Worm (Caenorhabditis elegans): Measurements from ENCODE around the gene ucr-2.3.

- no peak for TF ChIP-seq alr-1 (tag; optimal IDR thresholded peaks at IDR 0.05)
- no peak for TF ChIP-seq nhr-10 (tag; optimal IDR thresholded peaks at IDR 0.05)
- TF ChIP-seq ama-1 (optimal IDR thresholded peaks at IDR 0.05) = no peak
- no peak for TF ChIP-seq unc-39 (tag; optimal IDR thresholded peaks at IDR 0.05)
These were observed 47.7 kb upstream of the ucr-2.3 start, which contains the start of gene ceeh-1 for ce11 chrIII:831961-832360.
